In genomic region chrII:12262567-12262966, ce11 we compare ENCODE assay signal across 8 worm cellular contexts.
TF ChIP-seq lines count a peak whose summit lies in the region.

No protein-coding gene starts in this region.

TF ChIP-seq in whole organism, L1 larva, 84 proteins besides CTCF, POLR2A, EP300 and RAD21 (continues in another document):
- TF ChIP-seq nhr-90 (tag; optimal IDR thresholded peaks at IDR 0.05; lab: Kevin White, UChicago; ENCODE audit: poor library complexity) (peak; percentile 69), elt-3 (tag; optimal IDR thresholded peaks at IDR 0.05; lab: Kevin White, UChicago) (peak in 4 of 6 experiments; percentile 19 to 56 (median 48)), dpl-1 (GFP tag; optimal IDR thresholded peaks at IDR 0.05; lab: Kevin White, UChicago) (peak; percentile 9 to 36 (median 32)), lsy-2 (tag; optimal IDR thresholded peaks at IDR 0.05; lab: Kevin White, UChicago) (peak in 1 of 2 experiments; percentile 20), nhr-85 (tag; lab: Kevin White, UChicago) (peak; percentile 95), C16A3.4 (tag; optimal IDR thresholded peaks at IDR 0.05; lab: Kevin White, UChicago) (peak; percentile 32), xbp-1 (tag; optimal IDR thresholded peaks at IDR 0.05; lab: Kevin White, UChicago) (peak; percentile 12), jun-1 (tag; optimal IDR thresholded peaks at IDR 0.05; lab: Kevin White, UChicago) (peak; percentile 16), blmp-1 (tag; optimal IDR thresholded peaks at IDR 0.05; lab: Kevin White, UChicago) (peak; percentile 77), efl-1 (optimal IDR thresholded peaks at IDR 0.05; lab: Kevin White, UChicago) (peak in 1 of 2 experiments; percentile 9), efl-1 (GFP tag; optimal IDR thresholded peaks at IDR 0.05 in 1 of 2; lab: Kevin White, UChicago) (no peak)

TF ChIP-seq in whole organism, L2 larva, 48 proteins besides CTCF, POLR2A, EP300 and RAD21 (continues in another document):
- TF ChIP-seq fos-1 (tag; optimal IDR thresholded peaks at IDR 0.05; lab: Kevin White, UChicago) (peak; percentile 29), aly-2 (tag; optimal IDR thresholded peaks at IDR 0.05; lab: Kevin White, UChicago) (no peak), nhr-6 (tag; optimal IDR thresholded peaks at IDR 0.05; lab: Kevin White, UChicago) (peak; percentile 25), lin-13 (GFP tag; optimal IDR thresholded peaks at IDR 0.05; lab: Kevin White, UChicago) (no peak), nhr-23 (tag; optimal IDR thresholded peaks at IDR 0.05; lab: Kevin White, UChicago) (no peak), F13H6.1 (tag; optimal IDR thresholded peaks at IDR 0.05; lab: Kevin White, UChicago) (peak; percentile 31), Y55F3AM.14 (GFP tag; optimal IDR thresholded peaks at IDR 0.05; lab: Kevin White, UChicago) (no peak), ceh-16 (tag; optimal IDR thresholded peaks at IDR 0.05; lab: Kevin White, UChicago) (peak; percentile 88), crh-2 (tag; optimal IDR thresholded peaks at IDR 0.05; lab: Kevin White, UChicago) (peak; percentile 16), sma-3 (GFP tag; optimal IDR thresholded peaks at IDR 0.05; lab: Kevin White, UChicago) (peak; percentile 78), blmp-1 (tag; optimal IDR thresholded peaks at IDR 0.05; lab: Kevin White, UChicago; ENCODE audit: insufficient read depth) (peak; percentile 64)

TF ChIP-seq in whole organism, L3 larva, 47 proteins besides CTCF, POLR2A, EP300 and RAD21:
- TF ChIP-seq hmg-11 (tag; optimal IDR thresholded peaks at IDR 0.05; lab: Kevin White, UChicago) (peak; percentile 15), elt-1 (tag; optimal IDR thresholded peaks at IDR 0.05; lab: Kevin White, UChicago) (peak; percentile 65), nhr-23 (tag; optimal IDR thresholded peaks at IDR 0.05; lab: Kevin White, UChicago) (peak; percentile 63), sea-2 (GFP tag; optimal IDR thresholded peaks at IDR 0.05; lab: Kevin White, UChicago) (no peak), ZK546.5 (tag; optimal IDR thresholded peaks at IDR 0.05; lab: Kevin White, UChicago) (no peak), ceh-28 (tag; optimal IDR thresholded peaks at IDR 0.05; lab: Kevin White, UChicago) (no peak), nhr-25 (tag; optimal IDR thresholded peaks at IDR 0.05; lab: Kevin White, UChicago) (peak; percentile 99), unc-62 (GFP tag; optimal IDR thresholded peaks at IDR 0.05; lab: Kevin White, UChicago) (peak; percentile 10), elt-3 (tag; optimal IDR thresholded peaks at IDR 0.05; lab: Kevin White, UChicago) (peak in 1 of 3 experiments; percentile 34)

TF ChIP-seq in whole organism, L4 larva, 104 proteins besides CTCF, POLR2A, EP300 and RAD21 (continues in another document):
- TF ChIP-seq lsy-2 (tag; optimal IDR thresholded peaks at IDR 0.05; lab: Kevin White, UChicago) (peak in 1 of 2 experiments; percentile 7), nhr-25 (tag; optimal IDR thresholded peaks at IDR 0.05; lab: Kevin White, UChicago; ENCODE audit: borderline replicate concordance, insufficient read depth) (peak; percentile 78), set-16 (GFP tag; IDR thresholded peaks at IDR 0.05; lab: Robert Waterston, UW) (0 out of 2 replicates have a peak, but pooled peaks have one; percentile 11), zip-2 (tag; optimal IDR thresholded peaks at IDR 0.05; lab: Kevin White, UChicago) (no peak), lir-3 (tag; optimal IDR thresholded peaks at IDR 0.05; lab: Kevin White, UChicago) (no peak), hmg-1.1 (GFP tag; IDR thresholded peaks at IDR 0.05; lab: Robert Waterston, UW) (peak; percentile 31; the same call in 1 of the 2 replicates), nhr-28 (tag; optimal IDR thresholded peaks at IDR 0.05; lab: Kevin White, UChicago) (peak; percentile 20), nhr-42 (GFP tag; IDR thresholded peaks at IDR 0.05; lab: Robert Waterston, UW) (no peak), aha-1 (tag; lab: Kevin White, UChicago) (peak; percentile 51), dve-1 (tag; optimal IDR thresholded peaks at IDR 0.05; lab: Kevin White, UChicago; ENCODE audit: insufficient read depth) (peak; percentile 39)

TF ChIP-seq in whole organism, early embryonic, 17 proteins besides CTCF, POLR2A, EP300 and RAD21:
- TF ChIP-seq B0310.2 (tag; optimal IDR thresholded peaks at IDR 0.05; lab: Kevin White, UChicago) (no peak), hmg-4 (GFP tag; optimal IDR thresholded peaks at IDR 0.05; lab: Kevin White, UChicago) (peak; percentile 50), pes-1 (GFP tag; IDR thresholded peaks at IDR 0.05; lab: Robert Waterston, UW) (no peak), hnd-1 (tag; optimal IDR thresholded peaks at IDR 0.05; lab: Kevin White, UChicago) (no peak), sea-1 (GFP tag; conservative IDR thresholded peaks at IDR 0.05; lab: Robert Waterston, UW) (0 out of 2 replicates have a peak, but pooled peaks have one; percentile 13), ceh-13 (GFP tag; optimal IDR thresholded peaks at IDR 0.05; lab: Kevin White, UChicago) (no peak), flt-1 (GFP tag; IDR thresholded peaks at IDR 0.05; lab: Robert Waterston, UW) (no peak), tbx-37 (GFP tag; conservative IDR thresholded peaks at IDR 0.05; lab: Robert Waterston, UW) (no peak)

TF ChIP-seq in whole organism, late embryonic, 69 proteins besides CTCF, POLR2A, EP300 and RAD21:
- no peak for TF ChIP-seq nhr-232 (tag; optimal IDR thresholded peaks at IDR 0.05; lab: Kevin White, UChicago)
- peak; percentile 31 for TF ChIP-seq unc-55 (GFP tag; optimal IDR thresholded peaks at IDR 0.05; lab: Kevin White, UChicago)
- TF ChIP-seq sox-4 (tag; optimal IDR thresholded peaks at IDR 0.05; lab: Kevin White, UChicago): no peak
- peak; percentile 3 for TF ChIP-seq ref-2 (tag; optimal IDR thresholded peaks at IDR 0.05; lab: Kevin White, UChicago)
- TF ChIP-seq ama-1 (optimal IDR thresholded peaks at IDR 0.05; lab: Kevin White, UChicago): no peak
- no peak for TF ChIP-seq unc-42 (tag; optimal IDR thresholded peaks at IDR 0.05; lab: Kevin White, UChicago)
- no peak for TF ChIP-seq T23F11.4 (GFP tag; optimal IDR thresholded peaks at IDR 0.05; lab: Kevin White, UChicago)
- peak; percentile 20 for TF ChIP-seq pax-1 (tag; optimal IDR thresholded peaks at IDR 0.05; lab: Kevin White, UChicago)
- no peak for TF ChIP-seq ceh-19 (GFP tag; optimal IDR thresholded peaks at IDR 0.05; lab: Kevin White, UChicago)
- TF ChIP-seq sdc-2 (tag; optimal IDR thresholded peaks at IDR 0.05; lab: Kevin White, UChicago): no peak
- peak; percentile 38 for TF ChIP-seq rnt-1 (tag; optimal IDR thresholded peaks at IDR 0.05; lab: Kevin White, UChicago)
- peak; percentile 14 for TF ChIP-seq tbx-2 (tag; optimal IDR thresholded peaks at IDR 0.05; lab: Kevin White, UChicago)

TF ChIP-seq in whole organism, mixed stage, embryonic, 35 proteins besides CTCF, POLR2A, EP300 and RAD21:
- no peak for TF ChIP-seq snpc-4 (tag; optimal IDR thresholded peaks at IDR 0.05; lab: Kevin White, UChicago)
- no peak for TF ChIP-seq mab-5 (tag; optimal IDR thresholded peaks at IDR 0.05; lab: Kevin White, UChicago)
- peak; percentile 61 for TF ChIP-seq unc-62 (GFP tag; optimal IDR thresholded peaks at IDR 0.05; lab: Kevin White, UChicago)
- no peak for TF ChIP-seq drap-1 (GFP tag; optimal IDR thresholded peaks at IDR 0.05; lab: Kevin White, UChicago)
- TF ChIP-seq nhr-237 (tag; optimal IDR thresholded peaks at IDR 0.05; lab: Kevin White, UChicago): no peak
- TF ChIP-seq elt-1 (tag; optimal IDR thresholded peaks at IDR 0.05; lab: Kevin White, UChicago; ENCODE audit: borderline replicate concordance, insufficient read depth): peak; percentile 46
- TF ChIP-seq ceh-83 (GFP tag; optimal IDR thresholded peaks at IDR 0.05; lab: Kevin White, UChicago): no peak
- TF ChIP-seq unc-120 (tag; optimal IDR thresholded peaks at IDR 0.05; lab: Kevin White, UChicago; ENCODE audit: poor library complexity, severe bottlenecking): no peak
- no peak for TF ChIP-seq unc-39 (tag; optimal IDR thresholded peaks at IDR 0.05; lab: Kevin White, UChicago)
- no peak for TF ChIP-seq sem-2 (GFP tag; optimal IDR thresholded peaks at IDR 0.05; lab: Kevin White, UChicago)
- TF ChIP-seq ceh-43 (GFP tag; optimal IDR thresholded peaks at IDR 0.05; lab: Kevin White, UChicago): no peak
- peak; percentile 45 for TF ChIP-seq ham-2 (GFP tag; optimal IDR thresholded peaks at IDR 0.05; lab: Kevin White, UChicago)
- TF ChIP-seq lin-32 (GFP tag; optimal IDR thresholded peaks at IDR 0.05; lab: Kevin White, UChicago): no peak
- TF ChIP-seq nhr-2 (tag; optimal IDR thresholded peaks at IDR 0.05; lab: Kevin White, UChicago): peak; percentile 73
- no peak for TF ChIP-seq nhr-12 (tag; optimal IDR thresholded peaks at IDR 0.05; lab: Kevin White, UChicago)

TF ChIP-seq in whole organism, young adult, 124 proteins besides CTCF, POLR2A, EP300 and RAD21:
- 0 out of 2 replicates have a peak, but pooled peaks have one; percentile 25 for TF ChIP-seq F39B2.1 (GFP tag; IDR thresholded peaks at IDR 0.05; lab: Robert Waterston, UW)
- TF ChIP-seq F57A8.1 (GFP tag; optimal IDR thresholded peaks at IDR 0.05; lab: Kevin White, UChicago): no peak
- TF ChIP-seq rpc-1 (optimal IDR thresholded peaks at IDR 0.05; lab: Kevin White, UChicago): no peak
- no peak for TF ChIP-seq rpc-1 (tag; optimal IDR thresholded peaks at IDR 0.05; lab: Kevin White, UChicago)
- no peak for TF ChIP-seq F55B11.4 (tag; optimal IDR thresholded peaks at IDR 0.05; lab: Kevin White, UChicago; ENCODE audit: borderline replicate concordance, insufficient read depth)
- no peak for TF ChIP-seq ceh-58 (GFP tag; IDR thresholded peaks at IDR 0.05; lab: Robert Waterston, UW)
- no peak for TF ChIP-seq nfya-2 (GFP tag; IDR thresholded peaks at IDR 0.05; lab: Robert Waterston, UW)
- no peak for TF ChIP-seq lag-1 (GFP tag; IDR thresholded peaks at IDR 0.05; lab: Robert Waterston, UW)
- no peak for TF ChIP-seq somi-1 (GFP tag; optimal IDR thresholded peaks at IDR 0.05; lab: Kevin White, UChicago)
